Fruit fly (Drosophila melanogaster) whole organism, prepupa: ENCODE data around the gene CAH7.
A peak's percentile ranks its signal among the peaks of the same experiment; 100 is the strongest.

ENCODE experiments used
- CG10631 ChIP-seq: fragments of 200-800 bp; sonication (Bioruptor generic); optimal IDR thresholded peaks from 2 replicates; lab custom pipeline; 2016; ENCODE audit warnings: missing biosample characterization, missing genetic modification characterization
- CG11294 ChIP-seq: fragments of 200-800 bp; sonication (Bioruptor generic); IDR thresholded peaks from 2 replicates; pipeline ENCODE4 v1.3.6; 2022; ENCODE audit warnings: missing biosample characterization, missing genetic modification characterization
- CG11902 ChIP-seq: fragments of 200-800 bp; sonication (Bioruptor generic); optimal IDR thresholded peaks from 3 replicates; lab custom pipeline; 2016; ENCODE audit warnings: missing biosample characterization, missing genetic modification characterization
- CG15336 ChIP-seq: fragments of 200-800 bp; sonication (Bioruptor generic); IDR thresholded peaks from 2 replicates; pipeline ENCODE4 v1.3.6; 2022; ENCODE audit warnings: missing biosample characterization, missing genetic modification characterization
- CG1621 ChIP-seq: fragments of 200-800 bp; sonication (Bioruptor generic); optimal IDR thresholded peaks from 3 replicates; lab custom pipeline; 2018; ENCODE audit warnings: missing biosample characterization, mild to moderate bottlenecking, missing genetic modification characterization
- CG16779 ChIP-seq: fragments of 200-800 bp; sonication (Bioruptor generic); optimal IDR thresholded peaks from 3 replicates; lab custom pipeline; 2017; ENCODE audit warnings: missing biosample characterization, mild to moderate bottlenecking, missing genetic modification characterization
- CG31627 ChIP-seq: fragments of 200-800 bp; sonication (Bioruptor generic); optimal IDR thresholded peaks from 3 replicates; lab custom pipeline; 2016; ENCODE audit warnings: missing biosample characterization, missing genetic modification characterization
- CG34406 ChIP-seq: fragments of 200-800 bp; sonication (Bioruptor generic); optimal IDR thresholded peaks from 3 replicates; lab custom pipeline; 2016; ENCODE audit warnings: missing biosample characterization, missing genetic modification characterization
- CG4318 ChIP-seq: fragments of 200-800 bp; sonication (Bioruptor generic); optimal IDR thresholded peaks from 3 replicates; lab custom pipeline; 2017; ENCODE audit warnings: missing biosample characterization, mild to moderate bottlenecking, missing genetic modification characterization
- CG6854 ChIP-seq: fragments of 200-800 bp; sonication (Bioruptor generic); optimal IDR thresholded peaks from 2 replicates; lab custom pipeline; 2017; ENCODE audit warnings: missing biosample characterization, mild to moderate bottlenecking, missing genetic modification characterization
- CG7368 ChIP-seq: fragments of 200-800 bp; sonication (Bioruptor generic); optimal IDR thresholded peaks from 3 replicates; lab custom pipeline; 2016; ENCODE audit warnings: missing biosample characterization, missing genetic modification characterization
- CG8119 ChIP-seq: fragments of 200-800 bp; sonication (Bioruptor generic); IDR thresholded peaks from 3 replicates; pipeline ENCODE4 v1.3.6; 2022; ENCODE audit warnings: missing biosample characterization, missing genetic modification characterization
- CG8632 ChIP-seq: fragments of 200-800 bp; sonication (Bioruptor generic); optimal IDR thresholded peaks from 3 replicates; lab custom pipeline; 2016; ENCODE audit warnings: missing biosample characterization, missing genetic modification characterization
- Eip78C ChIP-seq: fragments of 200-800 bp; sonication (Bioruptor generic); peaks from one replicate; lab custom pipeline; 2016; ENCODE audit warnings: missing biosample characterization, missing genetic modification characterization
- Eip93F ChIP-seq: fragments of 200-800 bp; sonication (Bioruptor generic); optimal IDR thresholded peaks from 2 replicates; lab custom pipeline; 2016; ENCODE audit warnings: missing biosample characterization, mild to moderate bottlenecking, missing genetic modification characterization
- Gug ChIP-seq: fragments of 200-800 bp; sonication (Bioruptor generic); IDR thresholded peaks from 2 replicates; pipeline ENCODE4 v1.3.6; 2022; ENCODE audit warnings: missing biosample characterization, missing genetic modification characterization
- Hr38 ChIP-seq: sonication (Bioruptor generic); optimal IDR thresholded peaks from 2 replicates; lab custom pipeline; 2016; ENCODE audit warnings: missing biosample characterization, missing genetic modification characterization
- Hr39 ChIP-seq: fragments of 200-800 bp; sonication (Bioruptor generic); optimal IDR thresholded peaks from 2 replicates; lab custom pipeline; 2016; ENCODE audit warnings: missing biosample characterization, missing genetic modification characterization
- Hr4 ChIP-seq: fragments of 200-800 bp; sonication (Bioruptor generic); optimal IDR thresholded peaks from 3 replicates; lab custom pipeline; 2016; ENCODE audit warnings: missing biosample characterization, missing genetic modification characterization
- Lpt ChIP-seq: fragments of 200-800 bp; sonication (Bioruptor generic); optimal IDR thresholded peaks from 3 replicates; lab custom pipeline; 2016; ENCODE audit warnings: missing biosample characterization, missing genetic modification characterization
- Met ChIP-seq: fragments of 200-800 bp; sonication (Bioruptor generic); optimal IDR thresholded peaks from 3 replicates; lab custom pipeline; 2016; ENCODE audit warnings: missing biosample characterization, missing genetic modification characterization
- OdsH ChIP-seq: fragments of 200-800 bp; sonication (Bioruptor generic); optimal IDR thresholded peaks from 3 replicates; lab custom pipeline; 2016; ENCODE audit warnings: missing biosample characterization, missing genetic modification characterization
- Sox102F ChIP-seq: fragments of 200-800 bp; sonication (Bioruptor generic); optimal IDR thresholded peaks from 2 replicates; lab custom pipeline; 2016; ENCODE audit warnings: missing biosample characterization, mild to moderate bottlenecking, missing genetic modification characterization
- Sox14 ChIP-seq: fragments of 200-800 bp; sonication (Bioruptor generic); optimal IDR thresholded peaks from 3 replicates; lab custom pipeline; 2016; ENCODE audit warnings: missing biosample characterization, missing genetic modification characterization
- achi ChIP-seq: fragments of 200-800 bp; sonication (Bioruptor generic); optimal IDR thresholded peaks from 3 replicates; lab custom pipeline; 2016; ENCODE audit warnings: missing biosample characterization, missing genetic modification characterization
- acj6 ChIP-seq: fragments of 200-800 bp; sonication (Bioruptor generic); optimal IDR thresholded peaks from 3 replicates; lab custom pipeline; 2016; ENCODE audit warnings: missing biosample characterization, missing genetic modification characterization
- cyc ChIP-seq: fragments of 200-800 bp; sonication (Bioruptor generic); optimal IDR thresholded peaks from 3 replicates; lab custom pipeline; 2016; ENCODE audit warnings: missing biosample characterization, missing genetic modification characterization
- dac ChIP-seq: fragments of 200-800 bp; sonication (Bioruptor generic); optimal IDR thresholded peaks from 2 replicates; lab custom pipeline; 2017; ENCODE audit warnings: missing biosample characterization, mild to moderate bottlenecking, missing genetic modification characterization
- eg ChIP-seq: fragments of 200-800 bp; sonication (Bioruptor generic); IDR thresholded peaks from 3 replicates; pipeline ENCODE4 v1.3.6; 2022; ENCODE audit warnings: missing biosample characterization, missing genetic modification characterization
- esn ChIP-seq: fragments of 200-800 bp; sonication (Bioruptor generic); optimal IDR thresholded peaks from 2 replicates; lab custom pipeline; 2016; ENCODE audit warnings: missing biosample characterization, mild to moderate bottlenecking, missing genetic modification characterization, moderate library complexity
- fd59A ChIP-seq: fragments of 200-800 bp; sonication (Bioruptor generic); optimal IDR thresholded peaks from 2 replicates; lab custom pipeline; 2017; ENCODE audit warnings: missing biosample characterization, mild to moderate bottlenecking, missing genetic modification characterization, missing genetic modification reagents
- fd85E ChIP-seq: fragments of 200-800 bp; sonication (Bioruptor generic); optimal IDR thresholded peaks from 3 replicates; lab custom pipeline; 2016; ENCODE audit warnings: missing biosample characterization, missing genetic modification characterization
- fkh ChIP-seq: fragments of 200-800 bp; sonication (Bioruptor generic); optimal IDR thresholded peaks from 3 replicates; lab custom pipeline; 2017; ENCODE audit warnings: missing biosample characterization, mild to moderate bottlenecking, missing genetic modification characterization, moderate library complexity
- lz ChIP-seq: fragments of 200-800 bp; sonication (Bioruptor generic); optimal IDR thresholded peaks from 3 replicates; lab custom pipeline; 2016; ENCODE audit warnings: missing biosample characterization, missing genetic modification characterization
- net ChIP-seq: fragments of 200-800 bp; sonication (Bioruptor generic); optimal IDR thresholded peaks from 3 replicates; lab custom pipeline; 2016; ENCODE audit warnings: missing biosample characterization, missing genetic modification characterization
- pdm3 ChIP-seq: fragments of 200-800 bp; sonication (Bioruptor generic); optimal IDR thresholded peaks from 3 replicates; lab custom pipeline; 2016; ENCODE audit warnings: missing biosample characterization, missing genetic modification characterization
- salr ChIP-seq, 2 experiments: fragments of 200-800 bp; sonication (Bioruptor generic); optimal IDR thresholded peaks; 3 replicates each; lab custom pipeline; 2016 to 2018; ENCODE audit warnings: missing biosample characterization in 2 of 2, missing genetic modification characterization in 2 of 2, mild to moderate bottlenecking in 1 of 2
- spab ChIP-seq: fragments of 200-800 bp; sonication (Bioruptor generic); optimal IDR thresholded peaks from 2 replicates; lab custom pipeline; 2017; ENCODE audit warnings: missing biosample characterization, mild to moderate bottlenecking, missing genetic modification characterization, missing genetic modification reagents
- ss ChIP-seq, 2 experiments: fragments of 200-800 bp; sonication (Bioruptor generic); optimal IDR thresholded peaks; 2 replicates in 1 of 2; 3 replicates in 1 of 2; lab custom pipeline; 2017 to 2018; ENCODE audit warnings: mild to moderate bottlenecking in 2 of 2, missing biosample characterization in 2 of 2, missing genetic modification characterization in 2 of 2, moderate library complexity in 1 of 2
- svp ChIP-seq: fragments of 200-800 bp; sonication (Bioruptor generic); peaks from one replicate; lab custom pipeline; 2016; ENCODE audit warnings: missing biosample characterization, missing genetic modification characterization
- topi ChIP-seq: fragments of 200-800 bp; sonication (Bioruptor generic); optimal IDR thresholded peaks from 3 replicates; lab custom pipeline; 2016; ENCODE audit warnings: missing biosample characterization, missing genetic modification characterization
- vri ChIP-seq: fragments of 200-800 bp; sonication (Bioruptor generic); optimal IDR thresholded peaks from 3 replicates; lab custom pipeline; 2016; ENCODE audit warnings: missing biosample characterization, mild to moderate bottlenecking, missing genetic modification characterization

CAH7 gene

dm6 chr3R:10135011-10135410 is 23.0 kb downstream of the CAH7 start:
- TF ChIP-seq Sox102F (no peak), CG11294 (GFP tag; lab: Robert Waterston, UW) (no peak), Eip93F (GFP tag; lab: Kevin White, UChicago) (no peak), fkh (peak; percentile 85), ss (GFP tag; optimal IDR thresholded peaks at IDR 0.05; lab: Kevin White, UChicago) (peak in 1 of 2 experiments; percentile 56), CG1621 (tag; lab: Kevin White, UChicago) (no peak), CG31627 (no peak), CG8632 (GFP tag; lab: Kevin White, UChicago) (no peak), OdsH (GFP tag; lab: Kevin White, UChicago) (no peak), vri (GFP tag; lab: Kevin White, UChicago) (peak; percentile 6), cyc (GFP tag; lab: Kevin White, UChicago) (no peak), CG7368 (GFP tag; lab: Kevin White, UChicago) (no peak), pdm3 (GFP tag; lab: Kevin White, UChicago) (no peak)

- TF ChIP-seq spab (no peak), vri (GFP tag; lab: Kevin White, UChicago) (no peak), CG1621 (tag; lab: Kevin White, UChicago) (no peak), CG11902 (no peak), eg (GFP tag; lab: Robert Waterston, UW) (no peak), Met (GFP tag; lab: Kevin White, UChicago) (no peak), CG16779 (no peak), CG8119 (GFP tag; lab: Robert Waterston, UW) (no peak), svp (GFP tag; lab: Kevin White, UChicago) (no peak), salr (GFP tag; optimal IDR thresholded peaks at IDR 0.05; lab: Kevin White, UChicago) (no peak), Eip78C (GFP tag; lab: Kevin White, UChicago) (no peak), achi (no peak), Eip93F (GFP tag; lab: Kevin White, UChicago) (no peak), acj6 (GFP tag; lab: Kevin White, UChicago) (no peak), Hr38 (GFP tag; lab: Kevin White, UChicago) (no peak)
Observed at dm6 chr3R:10137801-10138200, 25.8 kb downstream of the CAH7 start.

DNA sequence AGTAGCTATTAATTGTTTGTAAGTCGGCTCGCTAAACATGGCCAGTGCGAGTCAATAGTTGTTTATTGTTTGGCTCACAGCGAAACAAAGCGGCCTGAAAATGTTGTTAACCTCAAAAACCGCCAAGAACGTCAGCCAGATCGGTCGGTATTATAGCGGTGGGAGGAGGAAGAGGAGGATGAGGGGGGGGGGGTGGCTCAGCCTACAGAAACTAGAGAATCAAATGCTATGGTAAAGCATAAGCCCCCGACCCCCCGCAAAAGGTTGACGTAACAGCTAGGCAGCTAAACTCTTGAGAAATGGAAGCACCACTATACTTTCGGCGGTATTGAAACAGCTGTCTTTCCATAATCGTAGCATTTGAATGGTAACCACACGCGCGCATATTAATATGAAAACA is 26.9 kb downstream of the CAH7 start:
- TF ChIP-seq CG8119 (GFP tag; lab: Robert Waterston, UW) = no peak
- peak; percentile 54 for TF ChIP-seq fkh

DNA sequence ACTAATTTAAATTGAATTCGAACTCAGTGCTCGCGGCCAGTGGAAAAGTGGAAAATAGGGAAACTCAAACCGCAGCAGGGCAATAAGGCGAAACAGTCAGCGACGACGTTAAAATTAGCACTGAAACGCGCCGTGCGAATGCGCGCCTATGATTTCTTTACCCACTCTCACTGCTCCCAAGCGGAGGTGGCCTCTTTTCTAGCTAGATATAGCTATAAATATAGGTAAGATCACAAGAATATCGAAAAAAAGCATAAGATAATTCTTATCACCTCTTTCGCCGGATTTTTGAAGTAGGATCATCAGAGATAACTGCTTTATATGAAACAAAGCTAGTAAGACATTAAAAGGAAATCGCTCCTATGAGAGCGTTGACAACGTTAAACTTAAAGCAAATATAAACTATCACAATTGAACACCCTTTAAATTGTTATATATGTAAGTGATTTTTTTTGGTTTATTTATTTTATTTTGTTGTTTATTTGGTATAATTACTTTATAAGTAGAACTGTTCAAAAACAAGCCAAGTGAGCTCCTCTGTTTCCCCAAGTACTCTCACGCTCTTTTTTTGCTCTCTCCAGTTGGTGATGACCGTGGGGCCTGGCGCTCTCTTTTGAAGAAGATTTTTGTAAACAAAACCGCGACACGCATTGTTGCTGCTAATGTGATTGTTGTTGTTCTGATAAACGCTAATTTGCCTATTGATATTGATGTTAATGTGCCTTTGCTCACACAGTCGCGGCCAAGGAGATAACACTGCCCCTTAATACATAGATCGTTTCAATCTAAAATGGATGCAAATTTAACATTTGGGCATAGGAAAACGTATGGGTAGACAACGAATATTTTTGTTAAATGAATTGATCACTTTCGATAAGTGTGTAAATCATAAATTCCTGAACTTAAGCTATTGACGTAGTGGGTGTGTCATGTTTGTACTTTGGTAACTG is 27.9 kb downstream of the CAH7 start, which contains the start of gene tws:
tws (minus strand) TSS at position 124 of the 950 bp plus-strand sequence.
- TF ChIP-seq Sox14 (GFP tag; lab: Kevin White, UChicago) (peak; percentile 58), net (GFP tag; lab: Kevin White, UChicago) (peak; percentile 52), CG7368 (GFP tag; lab: Kevin White, UChicago) (no peak), CG8119 (GFP tag; lab: Robert Waterston, UW) (peak; percentile 51; the same call in 1 of the 3 replicates), salr (GFP tag; optimal IDR thresholded peaks at IDR 0.05; lab: Kevin White, UChicago) (peak in 1 of 2 experiments; percentile 37), eg (GFP tag; lab: Robert Waterston, UW) (peak; percentile 72), fd59A (peak; percentile 25), esn (GFP tag; lab: Kevin White, UChicago) (peak; percentile 52), CG10631 (no peak), topi (GFP tag; lab: Kevin White, UChicago) (peak; percentile 30), Lpt (GFP tag; lab: Kevin White, UChicago) (peak; percentile 1), Gug (GFP tag; lab: Robert Waterston, UW) (no peak), CG4318 (GFP tag; lab: Kevin White, UChicago) (peak; percentile 29), fd85E (GFP tag; lab: Kevin White, UChicago) (no peak), CG34406 (GFP tag; lab: Kevin White, UChicago) (peak; percentile 31), CG6854 (peak; percentile 29), CG11294 (GFP tag; lab: Robert Waterston, UW) (no peak), CG15336 (GFP tag; lab: Robert Waterston, UW) (peak; percentile 42; the same call in 1 of the 2 replicates), CG8632 (GFP tag; lab: Kevin White, UChicago) (no peak), Hr39 (peak; percentile 12), OdsH (GFP tag; lab: Kevin White, UChicago) (peak; percentile 40), Hr4 (GFP tag; lab: Kevin White, UChicago) (peak; percentile 39), Hr38 (GFP tag; lab: Kevin White, UChicago) (no peak), Eip93F (GFP tag; lab: Kevin White, UChicago) (no peak), dac (GFP tag; lab: Kevin White, UChicago) (no peak), lz (GFP tag; lab: Kevin White, UChicago) (peak; percentile 21), Sox102F (peak; percentile 45), CG16779 (peak; percentile 43), fkh (peak; percentile 42)
